Fruit fly (Drosophila melanogaster) whole organism, embryonic: ENCODE data around the gene Cyp4ac2.

Source experiments
- CG11696 ChIP-seq: fragments of 200-800 bp; sonication (Bioruptor generic); IDR thresholded peaks from 2 replicates; pipeline ENCODE4 v1.3.6; 2022; ENCODE audit warnings: missing biosample characterization, missing genetic modification characterization
- CG8281 ChIP-seq: fragments of 200-800 bp; sonication (Bioruptor generic); optimal IDR thresholded peaks from 2 replicates; lab custom pipeline; 2018; ENCODE audit warnings: missing biosample characterization, mild to moderate bottlenecking, missing genetic modification characterization, moderate library complexity
- CG8944 ChIP-seq: fragments of 200-800 bp; sonication (Bioruptor generic); optimal IDR thresholded peaks from 3 replicates; lab custom pipeline; 2016; ENCODE audit warnings: missing biosample characterization, missing genetic modification characterization
- H2.0 ChIP-seq: fragments of 200-800 bp; sonication (Bioruptor generic); IDR thresholded peaks from 2 replicates; pipeline ENCODE4 v1.3.6; 2022; ENCODE audit warnings: missing biosample characterization, missing genetic modification characterization
- Mrtf ChIP-seq: fragments of 200-800 bp; sonication (Bioruptor generic); IDR thresholded peaks from 3 replicates; pipeline ENCODE4 v1.3.6; 2022; ENCODE audit warnings: missing biosample characterization, missing genetic modification characterization
- amos ChIP-seq: fragments of 200-800 bp; sonication (Bioruptor generic); IDR thresholded peaks from 2 replicates; pipeline ENCODE4 v1.3.6; 2022; ENCODE audit warnings: missing biosample characterization, missing genetic modification characterization; ENCODE audit not compliant: partially characterized antibody
- bigmax ChIP-seq: fragments of 200-800 bp; sonication (Bioruptor generic); optimal IDR thresholded peaks from 2 replicates; lab custom pipeline; 2018; ENCODE audit warnings: missing biosample characterization, mild to moderate bottlenecking, missing genetic modification characterization
- cas ChIP-seq: fragments of 200-800 bp; sonication (Bioruptor generic); IDR thresholded peaks from 2 replicates; pipeline ENCODE4 v1.3.6; 2022; ENCODE audit warnings: missing biosample characterization, missing genetic modification characterization
- eyg ChIP-seq: fragments of 200-800 bp; sonication (Bioruptor generic); optimal IDR thresholded peaks from 3 replicates; lab custom pipeline; 2016; ENCODE audit warnings: missing biosample characterization, missing genetic modification characterization
- jing ChIP-seq: fragments of 200-800 bp; sonication (Bioruptor generic); optimal IDR thresholded peaks from 2 replicates; lab custom pipeline; 2018; ENCODE audit warnings: missing biosample characterization, mild to moderate bottlenecking, missing genetic modification characterization
- nmo ChIP-seq: fragments of 200-800 bp; sonication (Bioruptor generic); optimal IDR thresholded peaks from 2 replicates; lab custom pipeline; 2018; ENCODE audit warnings: missing biosample characterization, mild to moderate bottlenecking, missing genetic modification characterization, moderate library complexity
- repo ChIP-seq: fragments of 200-800 bp; sonication (Bioruptor generic); optimal IDR thresholded peaks from 2 replicates; lab custom pipeline; 2016; ENCODE audit warnings: missing biosample characterization, missing genetic modification characterization

- TF ChIP-seq cas (GFP tag; lab: Robert Waterston, UW), result no peak
- TF ChIP-seq eyg (GFP tag; lab: Kevin White, UChicago), result no peak
- TF ChIP-seq CG8944 (GFP tag; lab: Kevin White, UChicago), result no peak
- no peak for TF ChIP-seq repo
- TF ChIP-seq Mrtf (GFP tag; lab: Robert Waterston, UW), result no peak
- TF ChIP-seq CG11696 (GFP tag; lab: Robert Waterston, UW), result no peak
- no peak for TF ChIP-seq nmo (GFP tag; lab: Kevin White, UChicago)
- TF ChIP-seq amos, result no peak
- TF ChIP-seq jing (GFP tag; lab: Kevin White, UChicago), result no peak
- TF ChIP-seq CG8281 (tag; lab: Kevin White, UChicago), result no peak
- no peak for TF ChIP-seq bigmax (GFP tag; lab: Kevin White, UChicago)
- TF ChIP-seq H2.0 (GFP tag; lab: Robert Waterston, UW), result no peak
These were observed 39.2 kb upstream of the Cyp4ac2 start for dm6 chr2L:5226891-5227554.
